Worm (Caenorhabditis elegans) whole organism, L2 larva: ENCODE data around the gene F55G11.10.

ENCODE experiments used
- F13H6.1 ChIP-seq: sonication (generic microtip); optimal IDR thresholded peaks from 2 replicates; lab custom pipeline; 2016; ENCODE audit warnings: missing genetic modification characterization, missing compliant biosample characterization
- alr-1 ChIP-seq: fragments of 150-350 bp; optimal IDR thresholded peaks from 2 replicates; lab custom pipeline; 2014; ENCODE audit warnings: missing biosample characterization, missing genetic modification characterization
- ama-1 ChIP-seq: fragments of 150-350 bp; optimal IDR thresholded peaks from 2 replicates; lab custom pipeline; 2018; ENCODE audit warnings: inconsistent platforms
- ceh-16 ChIP-seq: fragments of 150-350 bp; optimal IDR thresholded peaks from 2 replicates; lab custom pipeline; 2014; ENCODE audit warnings: missing biosample characterization, missing genetic modification characterization
- ceh-82 ChIP-seq: fragments of 150-350 bp; optimal IDR thresholded peaks from 2 replicates; lab custom pipeline; 2014; ENCODE audit warnings: missing biosample characterization, missing genetic modification characterization
- dmd-4 ChIP-seq: sonication (generic microtip); optimal IDR thresholded peaks from 2 replicates; lab custom pipeline; 2017; ENCODE audit warnings: missing biosample characterization, missing genetic modification characterization
- elt-1 ChIP-seq: fragments of 150-350 bp; optimal IDR thresholded peaks from 2 replicates; lab custom pipeline; 2014; ENCODE audit warnings: missing biosample characterization, missing genetic modification characterization
- elt-3 ChIP-seq: sonication (generic microtip); optimal IDR thresholded peaks from 2 replicates; lab custom pipeline; 2017; ENCODE audit warnings: missing biosample characterization, missing genetic modification characterization
- fos-1 ChIP-seq: fragments of 150-350 bp; optimal IDR thresholded peaks from 2 replicates; lab custom pipeline; 2014; ENCODE audit warnings: missing biosample characterization, missing genetic modification characterization
- lin-11 ChIP-seq: fragments of 150-350 bp; sonication (generic microtip); optimal IDR thresholded peaks from 2 replicates; lab custom pipeline; 2014; ENCODE audit warnings: missing biosample characterization, missing genetic modification characterization, inconsistent platforms, mixed read lengths
- lin-13 ChIP-seq: fragments of 150-350 bp; optimal IDR thresholded peaks from 2 replicates; lab custom pipeline; 2014; ENCODE audit warnings: missing biosample characterization, missing genetic modification reagents, missing genetic modification characterization
- lsy-2 ChIP-seq, 2 experiments: fragments of 150-350 bp in 1 of 2; sonication (generic microtip) in 1 of 2; optimal IDR thresholded peaks; 2 replicates each; lab custom pipeline; 2014 to 2017; ENCODE audit warnings: missing biosample characterization in 2 of 2, missing genetic modification characterization in 2 of 2
- mab-5 ChIP-seq: fragments of 150-350 bp; optimal IDR thresholded peaks from 2 replicates; lab custom pipeline; 2014; ENCODE audit warnings: missing biosample characterization, missing genetic modification characterization
- mbf-1 ChIP-seq: sonication (generic microtip); optimal IDR thresholded peaks from 2 replicates; lab custom pipeline; 2017; ENCODE audit warnings: missing biosample characterization, missing genetic modification characterization
- mdl-1 ChIP-seq, 2 experiments: fragments of 150-350 bp in 1 of 2; sonication (generic microtip) in 1 of 2; optimal IDR thresholded peaks; 2 replicates each; lab custom pipeline; 2017; ENCODE audit warnings: missing biosample characterization in 2 of 2, missing genetic modification characterization in 2 of 2
- nhr-10 ChIP-seq: sonication (generic microtip); optimal IDR thresholded peaks from 2 replicates; lab custom pipeline; 2017; ENCODE audit warnings: missing biosample characterization, missing genetic modification characterization
- nhr-129 ChIP-seq: fragments of 150-350 bp; optimal IDR thresholded peaks from 2 replicates; lab custom pipeline; 2014; ENCODE audit warnings: missing biosample characterization, missing genetic modification characterization
- nhr-21 ChIP-seq: fragments of 150-350 bp; optimal IDR thresholded peaks from 2 replicates; lab custom pipeline; 2014; ENCODE audit warnings: missing biosample characterization, missing genetic modification characterization
- nhr-23 ChIP-seq: fragments of 150-350 bp; optimal IDR thresholded peaks from 2 replicates; lab custom pipeline; 2014; ENCODE audit warnings: missing biosample characterization, missing genetic modification reagents, missing genetic modification characterization
- nhr-25 ChIP-seq: fragments of 150-350 bp; sonication (generic microtip); optimal IDR thresholded peaks from 3 replicates; lab custom pipeline; 2014; ENCODE audit warnings: missing biosample characterization, missing genetic modification characterization
- nhr-6 ChIP-seq: fragments of 150-350 bp; optimal IDR thresholded peaks from 2 replicates; lab custom pipeline; 2014; ENCODE audit warnings: missing biosample characterization, missing genetic modification characterization
- nhr-77 ChIP-seq: fragments of 150-350 bp; optimal IDR thresholded peaks from 2 replicates; lab custom pipeline; 2014; ENCODE audit warnings: missing biosample characterization, missing genetic modification characterization
- peb-1 ChIP-seq: fragments of 150-350 bp; optimal IDR thresholded peaks from 2 replicates; lab custom pipeline; 2014; ENCODE audit warnings: missing biosample characterization, missing genetic modification characterization
- sem-4 ChIP-seq: fragments of 150-350 bp; optimal IDR thresholded peaks from 2 replicates; lab custom pipeline; 2014; ENCODE audit warnings: missing biosample characterization, missing genetic modification reagents, missing genetic modification characterization
- sma-3 ChIP-seq: sonication (generic microtip); optimal IDR thresholded peaks from 2 replicates; lab custom pipeline; 2016; ENCODE audit warnings: missing genetic modification reagents, missing genetic modification characterization, missing compliant biosample characterization
- sma-9 ChIP-seq, 2 experiments: fragments of 150-350 bp in 1 of 2; sonication (generic microtip) in 1 of 2; optimal IDR thresholded peaks; 2 replicates each; lab custom pipeline; 2014 to 2016; ENCODE audit warnings: missing genetic modification characterization in 2 of 2, mild to moderate bottlenecking in 1 of 2, missing biosample characterization in 1 of 2, missing compliant biosample characterization in 1 of 2, missing genetic modification reagents in 1 of 2, moderate library complexity in 1 of 2
- snpc-4 ChIP-seq: fragments of 150-350 bp; optimal IDR thresholded peaks from 2 replicates; lab custom pipeline; 2014; ENCODE audit warnings: missing biosample characterization, missing genetic modification characterization
- unc-39 ChIP-seq: fragments of 150-350 bp; optimal IDR thresholded peaks from 2 replicates; lab custom pipeline; 2014; ENCODE audit warnings: missing biosample characterization, missing genetic modification characterization
- unc-55 ChIP-seq: fragments of 150-350 bp; sonication (generic microtip); optimal IDR thresholded peaks from 3 replicates; lab custom pipeline; 2014; ENCODE audit warnings: missing biosample characterization, missing genetic modification reagents, missing genetic modification characterization
- unc-62 ChIP-seq: fragments of 150-350 bp; optimal IDR thresholded peaks from 2 replicates; lab custom pipeline; 2014; ENCODE audit warnings: missing biosample characterization, missing genetic modification reagents, missing genetic modification characterization
- ztf-1 ChIP-seq: fragments of 200-800 bp; sonication (Bioruptor generic); conservative IDR thresholded peaks from 2 replicates; pipeline ENCODE4 v1.3.6; 2022; ENCODE audit warnings: missing genetic modification characterization, missing compliant biosample characterization

F55G11.10 gene

ce11 chrIV:12948470-12948869 lies at the start of gene F55G11.10:
TSS of gene F55G11.10 (plus strand) at chrIV:12948770.
- TF ChIP-seq nhr-23 (tag; lab: Kevin White, UChicago): no peak
- no peak for TF ChIP-seq nhr-6
- TF ChIP-seq nhr-25 (tag; lab: Kevin White, UChicago): no peak
- no peak for TF ChIP-seq unc-55
- no peak for TF ChIP-seq peb-1 (tag; lab: Kevin White, UChicago)
- no peak for TF ChIP-seq ama-1 (lab: Kevin White, UChicago)
- no peak for TF ChIP-seq mdl-1 (tag; optimal IDR thresholded peaks at IDR 0.05; lab: Kevin White, UChicago)
- TF ChIP-seq ceh-82 (tag; lab: Kevin White, UChicago): no peak
- no peak for TF ChIP-seq sma-3 (GFP tag; lab: Kevin White, UChicago)
- no peak for TF ChIP-seq unc-39
- TF ChIP-seq lin-13 (GFP tag; lab: Kevin White, UChicago): no peak
- TF ChIP-seq nhr-129 (tag; lab: Kevin White, UChicago): no peak
- TF ChIP-seq mbf-1 (tag; lab: Kevin White, UChicago): no peak
- TF ChIP-seq F13H6.1 (tag; lab: Kevin White, UChicago): no peak

ce11 chrIV:12898823-12899222 lies 49.7 kb upstream of the F55G11.10 start:
- TF ChIP-seq nhr-25 (tag; lab: Kevin White, UChicago): no peak
- no peak for TF ChIP-seq ama-1 (lab: Kevin White, UChicago)
- TF ChIP-seq lsy-2 (tag; optimal IDR thresholded peaks at IDR 0.05; lab: Kevin White, UChicago): no peak
- TF ChIP-seq snpc-4 (tag; lab: Kevin White, UChicago): no peak
- TF ChIP-seq lin-11: no peak
- no peak for TF ChIP-seq unc-39
- TF ChIP-seq nhr-77 (tag; lab: Kevin White, UChicago): no peak
- no peak for TF ChIP-seq ztf-1 (GFP tag; lab: Robert Waterston, UW)
- TF ChIP-seq sem-4 (tag; lab: Kevin White, UChicago): no peak
- TF ChIP-seq ceh-16: no peak
- no peak for TF ChIP-seq alr-1 (tag; lab: Kevin White, UChicago)
- no peak for TF ChIP-seq fos-1 (tag; lab: Kevin White, UChicago)
- TF ChIP-seq elt-1 (tag; lab: Kevin White, UChicago): no peak
- no peak for TF ChIP-seq ceh-82 (tag; lab: Kevin White, UChicago)

ce11 chrIV:12899392-12899791 lies 49.2 kb upstream of the F55G11.10 start, which contains the start of gene K08D8.9:
TSS of gene K08D8.9 (plus strand) at chrIV:12899692.
- no peak for TF ChIP-seq nhr-10
- TF ChIP-seq, all 48 proteins: peak for 0

ce11 chrIV:12900267-12900666 lies 48.3 kb upstream of the F55G11.10 start, which contains the start of gene K08D8.10:
TSS of gene K08D8.10 (plus strand) at chrIV:12900567.
- TF ChIP-seq nhr-21 (tag; lab: Kevin White, UChicago): no peak
- TF ChIP-seq lsy-2 (tag; optimal IDR thresholded peaks at IDR 0.05; lab: Kevin White, UChicago): no peak

- TF ChIP-seq ceh-16 (no peak), sma-9 (GFP tag; optimal IDR thresholded peaks at IDR 0.05; lab: Kevin White, UChicago) (peak; percentile 39), sma-9 (tag; optimal IDR thresholded peaks at IDR 0.05; lab: Kevin White, UChicago) (no peak), fos-1 (tag; lab: Kevin White, UChicago) (peak; percentile 69)
Observed at ce11 chrIV:12901602-12902001, 47.0 kb upstream of the F55G11.10 start.

- TF ChIP-seq nhr-6: no peak
- no peak for TF ChIP-seq elt-3
- TF ChIP-seq dmd-4: no peak
- no peak for TF ChIP-seq unc-55
- TF ChIP-seq fos-1 (tag; lab: Kevin White, UChicago): peak; percentile 66
- TF ChIP-seq alr-1 (tag; lab: Kevin White, UChicago): no peak
- no peak for TF ChIP-seq unc-62 (GFP tag; lab: Kevin White, UChicago)
- no peak for TF ChIP-seq mab-5 (tag; lab: Kevin White, UChicago)
- TF ChIP-seq, all 48 proteins: peak for 1
Observed at ce11 chrIV:12902430-12903110, 46.0 kb upstream of the F55G11.10 start, which contains the start of gene K08D8.2. TSS of gene K08D8.2 (plus strand) at chrIV:12903060.
